Worm (Caenorhabditis elegans) whole organism, midembryonic: ENCODE results near the gene F22E5.23.
"Not testable (repeated sequence)": the region's sequence is repeated elsewhere in the genome, so short reads cannot be mapped to it uniquely, and the experiment has no call there.

Experiments used
- T22C8.4 ChIP-seq: fragments of 200-800 bp; sonication (Bioruptor generic); IDR thresholded peaks from 2 replicates; pipeline ENCODE4 v1.3.6; 2022; ENCODE audit warnings: missing genetic modification characterization, missing compliant biosample characterization
- cog-1 ChIP-seq: sonication (generic microtip); optimal IDR thresholded peaks from 2 replicates; lab custom pipeline; 2016; ENCODE audit warnings: missing genetic modification characterization, missing compliant biosample characterization
- flt-1 ChIP-seq: fragments of 200-800 bp; sonication (Bioruptor generic); IDR thresholded peaks from 2 replicates; pipeline ENCODE4 v1.3.6; 2022; ENCODE audit warnings: missing genetic modification characterization, missing compliant biosample characterization
- klf-2 ChIP-seq: fragments of 200-800 bp; sonication (Bioruptor generic); conservative IDR thresholded peaks from 2 replicates; pipeline ENCODE4 v1.3.6; 2022; ENCODE audit warnings: missing genetic modification reagents, missing genetic modification characterization, missing compliant biosample characterization
- med-1 ChIP-seq: sonication (generic microtip); optimal IDR thresholded peaks from 2 replicates; lab custom pipeline; 2017; ENCODE audit warnings: missing genetic modification characterization, mild to moderate bottlenecking, missing compliant biosample characterization, antibody characterized with exemption, missing genetic modification reagents; ENCODE audit not compliant: insufficient read depth
- ref-1 ChIP-seq: fragments of 200-800 bp; sonication (Bioruptor generic); conservative IDR thresholded peaks from 2 replicates; pipeline ENCODE4 v1.3.6; 2022; ENCODE audit warnings: missing genetic modification reagents, missing genetic modification characterization, missing compliant biosample characterization
- tab-1 ChIP-seq: fragments of 200-800 bp; sonication (Bioruptor generic); IDR thresholded peaks from 2 replicates; pipeline ENCODE4 v1.3.6; 2022; ENCODE audit warnings: missing genetic modification characterization, missing compliant biosample characterization
- ztf-23 ChIP-seq: fragments of 200-800 bp; sonication (Bioruptor generic); IDR thresholded peaks from 2 replicates; pipeline ENCODE4 v1.3.6; 2022; ENCODE audit warnings: missing genetic modification reagents, missing genetic modification characterization, missing compliant biosample characterization
- ztf-29 ChIP-seq: fragments of 200-800 bp; sonication (Bioruptor generic); IDR thresholded peaks from 2 replicates; pipeline ENCODE4 v1.3.6; 2022; ENCODE audit warnings: missing genetic modification reagents, missing genetic modification characterization, missing compliant biosample characterization

F22E5.23 gene

ce11 chrII:2681118-2681517 lies 40.0 kb downstream of the F22E5.23 start, which contains the start of gene F34D6.1:
Gene F34D6.1 (minus strand): TSS chrII:2681218.
- TF ChIP-seq med-1 (GFP tag; lab: Kevin White, UChicago) (no peak), tab-1 (GFP tag; lab: Robert Waterston, UW) (no peak), T22C8.4 (GFP tag; lab: Robert Waterston, UW) (no peak), ztf-23 (GFP tag; lab: Robert Waterston, UW) (no peak), flt-1 (GFP tag; lab: Robert Waterston, UW) (no peak), ztf-29 (GFP tag; lab: Robert Waterston, UW) (no peak), ref-1 (GFP tag; lab: Robert Waterston, UW) (no peak), cog-1 (tag; lab: Kevin White, UChicago) (no peak), klf-2 (GFP tag; lab: Robert Waterston, UW) (no peak)

- TF ChIP-seq ztf-23 (GFP tag; lab: Robert Waterston, UW) = no peak
- TF ChIP-seq cog-1 (tag; lab: Kevin White, UChicago) = no peak
- TF ChIP-seq tab-1 (GFP tag; lab: Robert Waterston, UW) = no peak
- TF ChIP-seq ref-1 (GFP tag; lab: Robert Waterston, UW) = no peak
- TF ChIP-seq klf-2 (GFP tag; lab: Robert Waterston, UW) = no peak
- TF ChIP-seq ztf-29 (GFP tag; lab: Robert Waterston, UW) = no peak
- TF ChIP-seq T22C8.4 (GFP tag; lab: Robert Waterston, UW) = no peak
- TF ChIP-seq flt-1 (GFP tag; lab: Robert Waterston, UW) = no peak
- TF ChIP-seq med-1 (GFP tag; lab: Kevin White, UChicago) = no peak
These were observed 43.1 kb downstream of the F22E5.23 start, which contains the start of gene ceh-87 for ce11 chrII:2684208-2684607. Gene ceh-87 (minus strand): TSS chrII:2684308.

ce11 chrII:2684783-2685182 lies 43.7 kb downstream of the F22E5.23 start:
- no peak for TF ChIP-seq med-1 (GFP tag; lab: Kevin White, UChicago)
- TF ChIP-seq flt-1 (GFP tag; lab: Robert Waterston, UW) = no peak
- no peak for TF ChIP-seq klf-2 (GFP tag; lab: Robert Waterston, UW)
- no peak for TF ChIP-seq ref-1 (GFP tag; lab: Robert Waterston, UW)
- TF ChIP-seq cog-1 (tag; lab: Kevin White, UChicago) = no peak
- TF ChIP-seq ztf-23 (GFP tag; lab: Robert Waterston, UW) = no peak
- no peak for TF ChIP-seq ztf-29 (GFP tag; lab: Robert Waterston, UW)
- no peak for TF ChIP-seq tab-1 (GFP tag; lab: Robert Waterston, UW)
- TF ChIP-seq T22C8.4 (GFP tag; lab: Robert Waterston, UW) = no peak

ce11 chrII:2686985-2687675 lies 46.0 kb downstream of the F22E5.23 start, which contains the start of the genes sup-9 and nspf-1:
Gene sup-9 (minus strand): TSS chrII:2687027.
Gene nspf-1 (plus strand): TSS chrII:2687625.
- TF ChIP-seq tab-1 (GFP tag; lab: Robert Waterston, UW) (no peak), ztf-23 (GFP tag; lab: Robert Waterston, UW) (no peak), ref-1 (GFP tag; lab: Robert Waterston, UW) (no peak), flt-1 (GFP tag; lab: Robert Waterston, UW) (no peak), T22C8.4 (GFP tag; lab: Robert Waterston, UW) (no peak), med-1 (GFP tag; lab: Kevin White, UChicago) (no peak), ztf-29 (GFP tag; lab: Robert Waterston, UW) (no peak), cog-1 (tag; lab: Kevin White, UChicago) (no peak), klf-2 (GFP tag; lab: Robert Waterston, UW) (no peak)

ce11 chrII:2688616-2689015 lies 47.5 kb downstream of the F22E5.23 start, which contains the start of gene nspf-2:
Gene nspf-2 (plus strand): TSS chrII:2688916.
- TF ChIP-seq ztf-23, ztf-29, tab-1 (GFP tag; lab: Robert Waterston, UW): not testable (repeated sequence)

ce11 chrII:2690080-2690479 lies 49.0 kb downstream of the F22E5.23 start, which contains the start of gene nspf-3:
Gene nspf-3 (minus strand): TSS chrII:2690180.
- TF ChIP-seq T22C8.4 (GFP tag; lab: Robert Waterston, UW) (no peak), flt-1 (GFP tag; lab: Robert Waterston, UW) (no peak), cog-1 (tag; lab: Kevin White, UChicago) (no peak), ztf-23 (GFP tag; lab: Robert Waterston, UW) (no peak), med-1 (GFP tag; lab: Kevin White, UChicago) (no peak), tab-1 (GFP tag; lab: Robert Waterston, UW) (no peak), ref-1 (GFP tag; lab: Robert Waterston, UW) (no peak), ztf-29 (GFP tag; lab: Robert Waterston, UW) (no peak), klf-2 (GFP tag; lab: Robert Waterston, UW) (no peak)
